Worm (Caenorhabditis elegans) whole organism, L3 larva: ENCODE measurements around the gene Y116A8C.38.

Experiments used
- nhr-12 ChIP-seq: fragments of 150-350 bp; optimal IDR thresholded peaks from 2 replicates; lab custom pipeline; 2014; ENCODE audit warnings: missing biosample characterization, missing genetic modification characterization
- nhr-76 ChIP-seq: fragments of 150-350 bp; sonication (generic microtip); optimal IDR thresholded peaks from 5 replicates; lab custom pipeline; 2014; ENCODE audit warnings: missing biosample characterization, missing genetic modification characterization
- nhr-77 ChIP-seq: fragments of 150-350 bp; optimal IDR thresholded peaks from 2 replicates; lab custom pipeline; 2014; ENCODE audit warnings: missing biosample characterization, missing genetic modification characterization

ce11 chrIV:17087384-17088099 is 43.8 kb upstream of the Y116A8C.38 start, which contains the start of the genes snx-13 and snr-1:
- TF ChIP-seq nhr-12 (tag; lab: Kevin White, UChicago): no peak
- TF ChIP-seq nhr-76 (tag; lab: Kevin White, UChicago): no peak
- TF ChIP-seq nhr-77 (tag; lab: Kevin White, UChicago): no peak
